Fruit fly (Drosophila melanogaster): Measurements from ENCODE around the gene mRpL47.
A peak's percentile ranks its signal among the peaks of the same experiment; 100 is the strongest.

DNA sequence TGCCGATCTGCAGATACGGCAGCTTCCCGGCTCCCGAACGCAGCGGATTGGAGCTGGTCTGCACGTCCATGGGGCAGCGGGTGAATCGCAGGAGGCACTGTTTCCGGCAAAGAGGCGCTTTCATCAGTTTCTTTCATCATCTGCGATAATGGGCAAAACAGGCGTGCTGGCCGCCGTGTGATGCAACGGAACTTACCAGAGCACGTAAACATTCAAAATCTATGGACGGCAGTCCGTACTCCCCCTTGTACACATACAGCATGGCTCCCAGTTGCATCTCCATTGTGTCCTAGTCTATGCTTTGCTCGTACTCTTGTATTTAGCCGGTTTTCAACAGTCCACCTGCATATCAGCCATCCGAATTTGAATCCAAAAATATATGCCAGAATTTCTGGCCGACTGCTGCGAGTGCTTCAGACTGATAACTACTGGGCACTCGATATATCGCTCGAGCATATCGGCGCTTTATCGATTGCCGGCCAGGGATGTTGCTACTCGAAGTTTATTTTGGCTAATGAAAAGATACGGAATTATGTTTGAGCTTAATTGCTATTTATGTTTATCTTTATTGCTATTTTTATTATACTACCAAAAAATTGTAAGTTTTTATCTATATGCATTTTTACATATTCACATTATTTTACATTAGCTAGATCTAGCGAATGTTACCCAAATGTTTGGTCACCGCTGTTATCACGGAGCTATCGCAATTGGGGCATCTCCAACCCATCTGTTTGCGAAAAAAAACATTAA, 47.7 kb upstream of the mRpL47 start, which contains the start of the genes CG9393 and Vps45:
- 0 out of 2 replicates have a peak, but pooled peaks have one; percentile 18 for TF ChIP-seq onecut (GFP tag; IDR thresholded peaks at IDR 0.05)
- TF ChIP-seq dati (GFP tag; IDR thresholded peaks at IDR 0.05) = no peak
- TF ChIP-seq klu (GFP tag; IDR thresholded peaks at IDR 0.05) = peak; percentile 54
- TF ChIP-seq Dfd (GFP tag; optimal IDR thresholded peaks at IDR 0.05) = no peak
- no peak for TF ChIP-seq ro (GFP tag; IDR thresholded peaks at IDR 0.05)
- peak; percentile 97 for TF ChIP-seq Ets65A (GFP tag)
- no peak for TF ChIP-seq Nf-YA (GFP tag; IDR thresholded peaks at IDR 0.05)
- no peak for TF ChIP-seq Hr39 (optimal IDR thresholded peaks at IDR 0.05)
